Worm (Caenorhabditis elegans) whole organism, young adult: ENCODE results near the gene F14H3.14.

Experiments used
- Y67H2A.10 ChIP-seq: fragments of 200-800 bp; sonication (Bioruptor generic); conservative IDR thresholded peaks from 2 replicates; pipeline ENCODE4 v1.3.6; 2022; ENCODE audit warnings: missing genetic modification reagents, missing genetic modification characterization, missing compliant biosample characterization
- ceh-100 ChIP-seq: fragments of 200-800 bp; sonication (Bioruptor generic); IDR thresholded peaks from 2 replicates; pipeline ENCODE4 v1.3.6; 2022; ENCODE audit warnings: missing genetic modification reagents, missing genetic modification characterization, missing compliant biosample characterization
- ceh-79 ChIP-seq: sonication (generic microtip); optimal IDR thresholded peaks from 2 replicates; lab custom pipeline; 2017; ENCODE audit warnings: mild to moderate bottlenecking, missing genetic modification characterization, missing compliant biosample characterization
- egl-44 ChIP-seq: fragments of 200-800 bp; sonication (Bioruptor generic); IDR thresholded peaks from 2 replicates; pipeline ENCODE4 v1.3.6; 2022; ENCODE audit warnings: missing genetic modification reagents, missing genetic modification characterization, missing compliant biosample characterization
- hlh-12 ChIP-seq: sonication (generic microtip); optimal IDR thresholded peaks from 2 replicates; lab custom pipeline; 2016; ENCODE audit warnings: missing genetic modification characterization, missing compliant biosample characterization
- nfyb-1 ChIP-seq: fragments of 200-800 bp; sonication (Bioruptor generic); IDR thresholded peaks from 2 replicates; pipeline ENCODE4 v1.3.6; 2022; ENCODE audit warnings: missing genetic modification reagents, missing genetic modification characterization, missing compliant biosample characterization
- sptf-2 ChIP-seq: fragments of 200-800 bp; sonication (Bioruptor generic); optimal IDR thresholded peaks from 2 replicates; lab custom pipeline; 2018; ENCODE audit warnings: mild to moderate bottlenecking, missing genetic modification characterization, missing compliant biosample characterization
- ztf-18 ChIP-seq: sonication (generic microtip); optimal IDR thresholded peaks from 2 replicates; lab custom pipeline; 2016; ENCODE audit warnings: missing genotype, mild to moderate bottlenecking, missing genetic modification characterization, missing compliant biosample characterization

DNA sequence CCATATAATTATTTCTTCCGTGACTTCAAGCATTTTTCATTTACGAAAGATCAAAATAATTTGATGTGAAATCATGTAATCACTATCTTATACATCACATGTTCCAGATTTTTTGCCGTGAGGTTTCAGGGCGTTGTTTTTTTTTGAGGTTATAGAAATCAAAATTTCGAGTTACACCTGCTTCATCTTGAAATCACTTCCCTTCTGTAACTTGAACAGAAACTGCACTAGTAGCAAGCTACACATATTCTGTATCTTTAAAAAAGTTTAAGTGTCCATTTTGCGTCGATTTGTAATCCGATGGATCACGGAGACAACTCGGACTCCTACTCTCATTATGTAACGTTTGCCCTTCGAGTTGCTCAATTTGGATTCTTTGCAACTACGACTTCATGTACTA lies 28.0 kb upstream of the F14H3.14 start, which contains the start of gene F22B8.3:
- TF ChIP-seq Y67H2A.10 (GFP tag; lab: Robert Waterston, UW): no peak
- TF ChIP-seq hlh-12 (tag; lab: Kevin White, UChicago): no peak
- no peak for TF ChIP-seq ceh-100 (GFP tag; lab: Robert Waterston, UW)
- no peak for TF ChIP-seq sptf-2 (GFP tag; lab: Kevin White, UChicago)
- TF ChIP-seq ceh-79: no peak
- no peak for TF ChIP-seq nfyb-1 (GFP tag; lab: Robert Waterston, UW)
- TF ChIP-seq egl-44: no peak
- TF ChIP-seq ztf-18 (tag; lab: Kevin White, UChicago): no peak
